Fruit fly (Drosophila melanogaster) whole organism, embryonic: ENCODE results near the gene CG32354.

ENCODE experiments used
- CG11085 ChIP-seq: fragments of 200-800 bp; sonication (Bioruptor generic); IDR thresholded peaks from 2 replicates; pipeline ENCODE4 v1.3.6; 2022; ENCODE audit warnings: missing biosample characterization, missing genetic modification characterization
- CG11504 ChIP-seq: fragments of 200-800 bp; sonication (Bioruptor generic); optimal IDR thresholded peaks from 3 replicates; lab custom pipeline; 2019; ENCODE audit warnings: missing biosample characterization, mild to moderate bottlenecking, missing genetic modification characterization, moderate library complexity
- CG12744 ChIP-seq: fragments of 200-800 bp; sonication (Bioruptor generic); optimal IDR thresholded peaks from 2 replicates; lab custom pipeline; 2016; ENCODE audit warnings: missing biosample characterization, missing genetic modification characterization
- CG15601 ChIP-seq: fragments of 200-800 bp; sonication (Bioruptor generic); optimal IDR thresholded peaks from 3 replicates; lab custom pipeline; 2019; ENCODE audit warnings: missing biosample characterization, mild to moderate bottlenecking, missing genetic modification characterization, moderate library complexity
- CG17328 ChIP-seq: fragments of 200-800 bp; sonication (Bioruptor generic); IDR thresholded peaks from 2 replicates; pipeline ENCODE4 v1.3.6; 2022; ENCODE audit warnings: missing biosample characterization, missing genetic modification characterization
- CG17359 ChIP-seq: fragments of 200-800 bp; sonication (Bioruptor generic); optimal IDR thresholded peaks from 3 replicates; lab custom pipeline; 2018; ENCODE audit warnings: missing biosample characterization, mild to moderate bottlenecking, missing genetic modification characterization, moderate library complexity
- CG1792 ChIP-seq: fragments of 200-800 bp; sonication (Bioruptor generic); optimal IDR thresholded peaks from 2 replicates; lab custom pipeline; 2016; ENCODE audit warnings: missing biosample characterization, missing genetic modification characterization
- CG18262 ChIP-seq: fragments of 200-800 bp; optimal IDR thresholded peaks from 3 replicates; lab custom pipeline; 2019; ENCODE audit warnings: missing biosample characterization, mild to moderate bottlenecking, missing genetic modification characterization, moderate library complexity
- CG18764 ChIP-seq: fragments of 200-800 bp; sonication (Bioruptor generic); optimal IDR thresholded peaks from 3 replicates; lab custom pipeline; 2016; ENCODE audit warnings: missing biosample characterization, missing genetic modification characterization
- CG2116 ChIP-seq: fragments of 200-800 bp; sonication (Bioruptor generic); optimal IDR thresholded peaks from 3 replicates; lab custom pipeline; 2018; ENCODE audit warnings: missing biosample characterization, mild to moderate bottlenecking, missing genetic modification characterization
- CG30431 ChIP-seq: fragments of 200-800 bp; sonication (Bioruptor generic); optimal IDR thresholded peaks from 2 replicates; lab custom pipeline; 2017; ENCODE audit warnings: missing biosample characterization, missing genetic modification characterization
- CG34422 ChIP-seq: fragments of 200-800 bp; sonication (Bioruptor generic); IDR thresholded peaks from 3 replicates; pipeline ENCODE4 v1.3.6; 2022; ENCODE audit warnings: missing biosample characterization, missing genetic modification characterization
- CG3838 ChIP-seq: fragments of 200-800 bp; sonication (Bioruptor generic); optimal IDR thresholded peaks from 3 replicates; lab custom pipeline; 2016; ENCODE audit warnings: missing biosample characterization, missing genetic modification characterization
- CG4282 ChIP-seq: fragments of 200-800 bp; sonication (Bioruptor generic); optimal IDR thresholded peaks from 2 replicates; lab custom pipeline; 2016; ENCODE audit warnings: missing biosample characterization, missing genetic modification characterization
- CG6175 ChIP-seq: fragments of 200-800 bp; sonication (Bioruptor generic); IDR thresholded peaks from 3 replicates; pipeline ENCODE4 v1.3.6; 2022; ENCODE audit warnings: missing biosample characterization, missing genetic modification characterization
- CG6765 ChIP-seq: fragments of 200-800 bp; sonication (Bioruptor generic); optimal IDR thresholded peaks from 3 replicates; lab custom pipeline; 2017; ENCODE audit warnings: missing biosample characterization, mild to moderate bottlenecking, missing genetic modification characterization
- CG8359 ChIP-seq: fragments of 200-800 bp; sonication (Bioruptor generic); optimal IDR thresholded peaks from 2 replicates; lab custom pipeline; 2017; ENCODE audit warnings: missing biosample characterization, mild to moderate bottlenecking, missing genetic modification characterization, borderline replicate concordance
- CG9215 ChIP-seq: fragments of 200-800 bp; sonication (Bioruptor generic); IDR thresholded peaks from 2 replicates; pipeline ENCODE4 v1.3.6; 2022; ENCODE audit warnings: missing biosample characterization, missing genetic modification characterization
- CG9932 ChIP-seq: fragments of 200-800 bp; sonication (Bioruptor generic); IDR thresholded peaks from 2 replicates; pipeline ENCODE4 v1.3.6; 2022; ENCODE audit warnings: missing biosample characterization, missing genetic modification characterization
- CTCF ChIP-seq: fragments of 200-800 bp; sonication (Bioruptor generic); optimal IDR thresholded peaks from 2 replicates; lab custom pipeline; 2017; ENCODE audit warnings: missing biosample characterization, mild to moderate bottlenecking, missing genetic modification characterization, moderate library complexity
- D19A ChIP-seq: fragments of 200-800 bp; optimal IDR thresholded peaks from 3 replicates; lab custom pipeline; 2019; ENCODE audit warnings: missing biosample characterization, mild to moderate bottlenecking, missing genetic modification characterization, moderate library complexity
- Dip3 ChIP-seq: fragments of 200-800 bp; sonication (Bioruptor generic); optimal IDR thresholded peaks from 3 replicates; lab custom pipeline; 2016; ENCODE audit warnings: missing biosample characterization, missing genetic modification characterization
- Doc2 ChIP-seq: fragments of 200-800 bp; sonication (Bioruptor generic); IDR thresholded peaks from 2 replicates; pipeline ENCODE4 v1.3.6; 2022; ENCODE audit warnings: missing biosample characterization, missing genetic modification characterization
- Eip74EF ChIP-seq, 2 experiments: fragments of 200-800 bp in 1 of 2; fragments of >200 bp in 1 of 2; sonication (Bioruptor generic) in 1 of 2; optimal IDR thresholded peaks; 2 replicates each; lab custom pipeline; 2017 to 2019; ENCODE audit warnings: missing biosample characterization in 2 of 2, missing genetic modification characterization in 2 of 2, mild to moderate bottlenecking in 1 of 2, moderate library complexity in 1 of 2
- Ets65A ChIP-seq: fragments of 200-800 bp; sonication (Bioruptor generic); peaks from one replicate; lab custom pipeline; 2016; ENCODE audit warnings: missing biosample characterization, missing genetic modification characterization
- Hey ChIP-seq: fragments of 200-800 bp; sonication (Bioruptor generic); optimal IDR thresholded peaks from 3 replicates; lab custom pipeline; 2018; ENCODE audit warnings: missing biosample characterization, mild to moderate bottlenecking, missing genetic modification characterization
- HmgD ChIP-seq: fragments of 200-800 bp; sonication (Bioruptor generic); optimal IDR thresholded peaks from 3 replicates; lab custom pipeline; 2016; ENCODE audit warnings: missing biosample characterization, missing genetic modification characterization
- Lpt ChIP-seq: fragments of >200 bp; optimal IDR thresholded peaks from 2 replicates; lab custom pipeline; 2018; ENCODE audit warnings: missing biosample characterization, missing genetic modification characterization
- Myb ChIP-seq: fragments of 200-800 bp; sonication (Bioruptor generic); optimal IDR thresholded peaks from 2 replicates; lab custom pipeline; 2016; ENCODE audit warnings: missing biosample characterization, missing genetic modification characterization
- Spps ChIP-seq: fragments of 200-800 bp; sonication (Bioruptor generic); optimal IDR thresholded peaks from 2 replicates; lab custom pipeline; 2018; ENCODE audit warnings: missing biosample characterization, mild to moderate bottlenecking, missing genetic modification characterization
- Usf ChIP-seq: fragments of 200-800 bp; sonication (Bioruptor generic); optimal IDR thresholded peaks from 2 replicates; lab custom pipeline; 2017; ENCODE audit warnings: missing genotype, missing biosample characterization, missing genetic modification characterization
- bbx ChIP-seq: fragments of 200-800 bp; sonication (Bioruptor generic); IDR thresholded peaks from 2 replicates; pipeline ENCODE4 v1.3.6; 2022; ENCODE audit warnings: missing biosample characterization, missing genetic modification characterization; ENCODE audit not compliant: partially characterized antibody
- bigmax ChIP-seq: fragments of 200-800 bp; sonication (Bioruptor generic); optimal IDR thresholded peaks from 2 replicates; lab custom pipeline; 2018; ENCODE audit warnings: missing biosample characterization, mild to moderate bottlenecking, missing genetic modification characterization
- bsh ChIP-seq, 2 experiments: fragments of 200-800 bp; sonication (Bioruptor generic); optimal IDR thresholded peaks; 2 replicates each; lab custom pipeline; 2017 to 2018; ENCODE audit warnings: mild to moderate bottlenecking in 2 of 2, missing biosample characterization in 2 of 2, missing genetic modification characterization in 2 of 2, moderate library complexity in 1 of 2
- dmrt11E ChIP-seq: fragments of 200-800 bp; sonication (Bioruptor generic); optimal IDR thresholded peaks from 3 replicates; lab custom pipeline; 2018; ENCODE audit warnings: missing biosample characterization, mild to moderate bottlenecking, missing genetic modification characterization, moderate library complexity
- esg ChIP-seq: fragments of 200-800 bp; sonication (Bioruptor generic); conservative IDR thresholded peaks from 2 replicates; pipeline ENCODE4 v1.3.6; 2022; ENCODE audit warnings: missing biosample characterization, missing genetic modification characterization
- fd64A ChIP-seq: fragments of 200-800 bp; sonication (Bioruptor generic); optimal IDR thresholded peaks from 3 replicates; lab custom pipeline; 2018; ENCODE audit warnings: missing biosample characterization, mild to moderate bottlenecking, missing genetic modification characterization
- fd96Cb ChIP-seq: fragments of 200-800 bp; sonication (Bioruptor generic); optimal IDR thresholded peaks from 2 replicates; lab custom pipeline; 2018; ENCODE audit warnings: missing biosample characterization, mild to moderate bottlenecking, missing genetic modification characterization, moderate library complexity
- fu2 ChIP-seq: fragments of 200-800 bp; sonication (Bioruptor generic); optimal IDR thresholded peaks from 2 replicates; lab custom pipeline; 2016; ENCODE audit warnings: missing biosample characterization, missing genetic modification characterization
- grau ChIP-seq: fragments of 200-800 bp; optimal IDR thresholded peaks from 3 replicates; lab custom pipeline; 2019; ENCODE audit warnings: missing biosample characterization, mild to moderate bottlenecking, missing genetic modification characterization, moderate library complexity
- jigr1 ChIP-seq: fragments of 200-800 bp; sonication (Bioruptor generic); IDR thresholded peaks from 3 replicates; pipeline ENCODE4 v1.3.6; 2022; ENCODE audit warnings: missing biosample characterization, missing genetic modification characterization
- kay ChIP-seq: fragments of 200-800 bp; sonication (Bioruptor generic); optimal IDR thresholded peaks from 2 replicates; lab custom pipeline; 2016; ENCODE audit warnings: missing biosample characterization, missing genetic modification characterization
- lbe ChIP-seq: fragments of 200-800 bp; sonication (Bioruptor generic); optimal IDR thresholded peaks from 2 replicates; lab custom pipeline; 2016; ENCODE audit warnings: missing biosample characterization, mild to moderate bottlenecking, missing genetic modification characterization
- odd ChIP-seq: fragments of 200-800 bp; sonication (Bioruptor generic); optimal IDR thresholded peaks from 2 replicates; lab custom pipeline; 2017; ENCODE audit warnings: missing biosample characterization, mild to moderate bottlenecking, missing genetic modification characterization
- phol ChIP-seq: fragments of 200-800 bp; sonication (Bioruptor generic); optimal IDR thresholded peaks from 3 replicates; lab custom pipeline; 2018; ENCODE audit warnings: missing biosample characterization, mild to moderate bottlenecking, missing genetic modification characterization, moderate library complexity
- pnt ChIP-seq: fragments of 200-800 bp; sonication (Bioruptor generic); optimal IDR thresholded peaks from 3 replicates; lab custom pipeline; 2016; ENCODE audit warnings: missing biosample characterization, missing genetic modification characterization
- pros ChIP-seq: fragments of 200-800 bp; sonication (Bioruptor generic); optimal IDR thresholded peaks from 3 replicates; lab custom pipeline; 2019; ENCODE audit warnings: missing biosample characterization, mild to moderate bottlenecking, missing genetic modification characterization, moderate library complexity
- psq ChIP-seq: fragments of 200-800 bp; sonication (Bioruptor generic); optimal IDR thresholded peaks from 2 replicates; lab custom pipeline; 2017; ENCODE audit warnings: missing biosample characterization, missing genetic modification characterization
- toy ChIP-seq: fragments of 200-800 bp; sonication (Bioruptor generic); IDR thresholded peaks from 2 replicates; pipeline ENCODE4 v1.3.6; 2022; ENCODE audit warnings: missing biosample characterization, missing genetic modification characterization
- tup ChIP-seq: fragments of 200-800 bp; sonication (Bioruptor generic); optimal IDR thresholded peaks from 2 replicates; lab custom pipeline; 2016; ENCODE audit warnings: missing biosample characterization, mild to moderate bottlenecking, missing genetic modification characterization, moderate library complexity
- twi ChIP-seq: fragments of 200-800 bp; optimal IDR thresholded peaks from 2 replicates; lab custom pipeline; 2019; ENCODE audit warnings: missing biosample characterization, mild to moderate bottlenecking, missing genetic modification characterization, moderate library complexity
- vvl ChIP-seq: fragments of 200-800 bp; sonication (Bioruptor generic); IDR thresholded peaks from 2 replicates; pipeline ENCODE4 v1.3.6; 2022; ENCODE audit warnings: missing biosample characterization, missing genetic modification characterization

The CG32354 gene

dm6 chr3L:8372035-8372434, 50.0 kb downstream of the CG32354 start, which contains the start of gene ImpE1 (continued):
- no peak for TF ChIP-seq CG17328
- TF ChIP-seq CG3838, result no peak
- TF ChIP-seq CTCF (GFP tag; lab: Kevin White, UChicago), result no peak
- TF ChIP-seq tup, result no peak
- no peak for TF ChIP-seq Usf (GFP tag; lab: Kevin White, UChicago)
- TF ChIP-seq kay (GFP tag; lab: Kevin White, UChicago), result no peak
- no peak for TF ChIP-seq CG30431 (GFP tag; lab: Kevin White, UChicago)
- TF ChIP-seq CG9215 (GFP tag; lab: Robert Waterston, UW), result no peak
- no peak for TF ChIP-seq Myb
- TF ChIP-seq Ets65A (GFP tag; lab: Kevin White, UChicago), result peak; percentile 35
- no peak for TF ChIP-seq pnt (GFP tag; lab: Kevin White, UChicago)
- no peak for TF ChIP-seq CG18262 (tag; lab: Kevin White, UChicago)
- 0 out of 2 replicates have a peak, but pooled peaks have one; percentile 8 for TF ChIP-seq bbx (GFP tag; lab: Robert Waterston, UW)
- TF ChIP-seq CG6175 (GFP tag; lab: Robert Waterston, UW), result peak; percentile 75; the same call in 2 of the 3 replicates
- TF ChIP-seq Eip74EF (GFP tag; optimal IDR thresholded peaks at IDR 0.05; lab: Kevin White, UChicago), result no peak
- TF ChIP-seq Hey (tag; lab: Kevin White, UChicago), result no peak
- TF ChIP-seq CG9932 (GFP tag; lab: Robert Waterston, UW), result 0 out of 2 replicates have a peak, but pooled peaks have one; percentile 16
- no peak for TF ChIP-seq bigmax (GFP tag; lab: Kevin White, UChicago)
- TF ChIP-seq odd (GFP tag; lab: Kevin White, UChicago), result no peak
- no peak for TF ChIP-seq Lpt (GFP tag; lab: Kevin White, UChicago)
- TF ChIP-seq psq (GFP tag; lab: Kevin White, UChicago), result no peak
- TF ChIP-seq Spps (tag; lab: Kevin White, UChicago), result no peak
- no peak for TF ChIP-seq twi
- TF ChIP-seq fd96Cb (tag; lab: Kevin White, UChicago), result no peak
- TF ChIP-seq jigr1 (GFP tag; lab: Robert Waterston, UW), result no peak
- no peak for TF ChIP-seq CG18764 (GFP tag; lab: Kevin White, UChicago)
- no peak for TF ChIP-seq fd64A (GFP tag; lab: Kevin White, UChicago)
- no peak for TF ChIP-seq D19A
- no peak for TF ChIP-seq bsh (GFP tag; optimal IDR thresholded peaks at IDR 0.05; lab: Kevin White, UChicago)
- peak; percentile 96 for TF ChIP-seq CG11504 (tag; lab: Kevin White, UChicago)
- no peak for TF ChIP-seq Doc2
- TF ChIP-seq CG4282 (GFP tag; lab: Kevin White, UChicago), result no peak
- TF ChIP-seq vvl (GFP tag; lab: Robert Waterston, UW), result peak; percentile 48; the same call in 1 of the 2 replicates
- TF ChIP-seq CG8359 (GFP tag; lab: Kevin White, UChicago), result no peak
- TF ChIP-seq CG11085 (GFP tag; lab: Robert Waterston, UW), result no peak
- TF ChIP-seq Dip3 (GFP tag; lab: Kevin White, UChicago), result no peak
- no peak for TF ChIP-seq CG17359 (tag; lab: Kevin White, UChicago)
- TF ChIP-seq CG1792 (GFP tag; lab: Kevin White, UChicago), result no peak
- TF ChIP-seq pros, result no peak
- no peak for TF ChIP-seq esg
- no peak for TF ChIP-seq HmgD (GFP tag; lab: Kevin White, UChicago)
- TF ChIP-seq CG34422, result no peak
- no peak for TF ChIP-seq grau
- TF ChIP-seq CG2116 (GFP tag; lab: Kevin White, UChicago), result no peak
- no peak for TF ChIP-seq toy (GFP tag; lab: Robert Waterston, UW)
- no peak for TF ChIP-seq CG15601 (tag; lab: Kevin White, UChicago)
- no peak for TF ChIP-seq CG12744 (GFP tag; lab: Kevin White, UChicago)
- no peak for TF ChIP-seq phol (tag; lab: Kevin White, UChicago)
- no peak for TF ChIP-seq fu2
- TF ChIP-seq CG6765 (GFP tag; lab: Kevin White, UChicago), result no peak
- no peak for TF ChIP-seq dmrt11E (tag; lab: Kevin White, UChicago)
- no peak for TF ChIP-seq lbe
